Worm (Caenorhabditis elegans) whole organism, young adult: ENCODE measurements around the gene K09H11.15.

Experiments
- F10E7.11 ChIP-seq: sonication (generic microtip); optimal IDR thresholded peaks from 2 replicates; lab custom pipeline; 2017; ENCODE audit warnings: mild to moderate bottlenecking, missing genetic modification characterization, moderate library complexity, missing compliant biosample characterization
- mes-4 ChIP-seq: sonication (generic microtip); optimal IDR thresholded peaks from 2 replicates; lab custom pipeline; 2016; ENCODE audit warnings: missing genotype, missing genetic modification characterization, missing compliant biosample characterization

DNA sequence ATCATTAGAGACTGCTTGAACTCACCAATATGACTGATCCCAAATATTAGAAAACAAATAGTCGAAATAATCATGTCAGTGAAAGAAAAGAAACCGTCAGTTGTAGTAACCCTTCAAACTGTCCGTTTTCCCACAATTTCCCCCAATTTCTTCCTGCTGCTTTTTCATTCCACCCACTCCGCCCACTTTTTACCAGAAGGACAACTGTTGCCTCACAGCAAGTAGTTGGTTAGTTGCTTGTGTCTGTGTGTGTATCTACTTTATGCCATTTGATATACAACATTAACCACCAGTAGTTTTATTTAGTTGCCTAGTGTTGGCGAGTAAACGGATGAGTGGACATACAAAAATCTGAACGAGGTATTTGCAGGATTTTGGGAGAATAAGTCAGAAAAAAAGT lies 14.2 kb downstream of the K09H11.15 start, which contains the start of gene K09H11.9:
- TF ChIP-seq mes-4 (tag; lab: Kevin White, UChicago) = no peak
- TF ChIP-seq F10E7.11 (tag; lab: Kevin White, UChicago) = no peak
